Fruit fly (Drosophila melanogaster) whole organism, pupa: ENCODE data around the gene Aasdh.
A peak's percentile ranks its signal among the peaks of the same experiment; 100 is the strongest.

ENCODE experiments used
- CG10348 ChIP-seq: fragments of 200-800 bp; sonication (Bioruptor generic); IDR thresholded peaks from 2 replicates; pipeline ENCODE4 v1.3.6; 2022; ENCODE audit warnings: missing biosample characterization, missing genetic modification characterization
- CG12605 ChIP-seq: fragments of 200-800 bp; sonication (Bioruptor generic); IDR thresholded peaks from 2 replicates; pipeline ENCODE4 v1.3.6; 2022; ENCODE audit warnings: missing biosample characterization, missing genetic modification characterization
- CG13204 ChIP-seq: fragments of 200-800 bp; sonication (Bioruptor generic); optimal IDR thresholded peaks from 2 replicates; lab custom pipeline; 2018; ENCODE audit warnings: missing biosample characterization, mild to moderate bottlenecking, missing genetic modification characterization, moderate library complexity
- CG14655 ChIP-seq: fragments of 200-800 bp; sonication (Bioruptor generic); optimal IDR thresholded peaks from 3 replicates; lab custom pipeline; 2017; ENCODE audit warnings: mild to moderate bottlenecking, missing biosample characterization, missing genetic modification reagents, missing genetic modification characterization
- CG15710 ChIP-seq: fragments of 200-800 bp; sonication (Bioruptor generic); optimal IDR thresholded peaks from 2 replicates; lab custom pipeline; 2018; ENCODE audit warnings: missing biosample characterization, mild to moderate bottlenecking, missing genetic modification characterization, moderate library complexity
- CG17806 ChIP-seq: fragments of 200-800 bp; sonication (Bioruptor generic); optimal IDR thresholded peaks from 2 replicates; lab custom pipeline; 2018; ENCODE audit warnings: missing biosample characterization, mild to moderate bottlenecking, missing genetic modification characterization, moderate library complexity
- CG32121 ChIP-seq: fragments of 200-800 bp; sonication (Bioruptor generic); IDR thresholded peaks from 2 replicates; pipeline ENCODE4 v1.3.6; 2022; ENCODE audit warnings: missing biosample characterization, missing genetic modification characterization
- CG34367 ChIP-seq: fragments of 200-800 bp; sonication (Bioruptor generic); optimal IDR thresholded peaks from 2 replicates; lab custom pipeline; 2018; ENCODE audit warnings: missing biosample characterization, mild to moderate bottlenecking, missing genetic modification characterization
- CG4496 ChIP-seq: fragments of 200-800 bp; sonication (Bioruptor generic); IDR thresholded peaks from 3 replicates; pipeline ENCODE4 v1.3.6; 2022; ENCODE audit warnings: missing biosample characterization, missing genetic modification characterization
- CG8159 ChIP-seq: fragments of 200-800 bp; sonication (Bioruptor generic); optimal IDR thresholded peaks from 3 replicates; lab custom pipeline; 2018; ENCODE audit warnings: missing biosample characterization, mild to moderate bottlenecking, missing genetic modification characterization, moderate library complexity
- CG8301 ChIP-seq: fragments of 200-800 bp; sonication (Bioruptor generic); optimal IDR thresholded peaks from 2 replicates; lab custom pipeline; 2018; ENCODE audit warnings: missing biosample characterization, mild to moderate bottlenecking, missing genetic modification characterization
- CG9948 ChIP-seq: fragments of 200-800 bp; sonication (Bioruptor generic); optimal IDR thresholded peaks from 2 replicates; lab custom pipeline; 2018; ENCODE audit warnings: missing biosample characterization, mild to moderate bottlenecking, missing genetic modification characterization, moderate library complexity
- D1 ChIP-seq: fragments of 200-800 bp; sonication (Bioruptor generic); optimal IDR thresholded peaks from 2 replicates; lab custom pipeline; 2018; ENCODE audit warnings: missing biosample characterization, mild to moderate bottlenecking, missing genetic modification characterization, moderate library complexity
- EcR ChIP-seq: fragments of 200-800 bp; sonication (Bioruptor generic); optimal IDR thresholded peaks from 3 replicates; lab custom pipeline; 2019; ENCODE audit warnings: missing biosample characterization, missing genetic modification characterization, mild to moderate bottlenecking, moderate library complexity, missing genetic modification reagents
- Ets98B ChIP-seq: fragments of 200-800 bp; sonication (Bioruptor generic); IDR thresholded peaks from 2 replicates; pipeline ENCODE4 v1.3.6; 2022; ENCODE audit warnings: missing biosample characterization, missing genetic modification characterization
- Pif1A ChIP-seq: fragments of 200-800 bp; sonication (Bioruptor generic); optimal IDR thresholded peaks from 3 replicates; lab custom pipeline; 2016; ENCODE audit warnings: missing biosample characterization, missing genetic modification characterization
- Pif1B ChIP-seq: fragments of 200-800 bp; sonication (Bioruptor generic); optimal IDR thresholded peaks from 3 replicates; lab custom pipeline; 2016; ENCODE audit warnings: missing biosample characterization, missing genetic modification characterization
- Snoo ChIP-seq: fragments of 200-800 bp; sonication (Bioruptor generic); optimal IDR thresholded peaks from 3 replicates; lab custom pipeline; 2017; ENCODE audit warnings: missing biosample characterization, mild to moderate bottlenecking, missing genetic modification characterization, inconsistent platforms
- fd96Ca ChIP-seq: fragments of 200-800 bp; sonication (Bioruptor generic); IDR thresholded peaks from 3 replicates; pipeline ENCODE4 v1.3.6; 2022; ENCODE audit warnings: missing biosample characterization, missing genetic modification characterization
- gl ChIP-seq: fragments of 200-800 bp; sonication (Bioruptor generic); optimal IDR thresholded peaks from 2 replicates; lab custom pipeline; 2018; ENCODE audit warnings: missing biosample characterization, mild to moderate bottlenecking, missing genetic modification characterization
- rn ChIP-seq: fragments of 200-800 bp; sonication (Bioruptor generic); IDR thresholded peaks from 2 replicates; pipeline ENCODE4 v1.3.6; 2022; ENCODE audit warnings: missing biosample characterization, missing genetic modification characterization

Gene Aasdh

dm6 chr2L:8471667-8472066 lies 22.3 kb upstream of the Aasdh start:
- TF ChIP-seq CG17806 (tag; lab: Kevin White, UChicago) (peak; percentile 69), Snoo (peak; percentile 31), CG14655 (GFP tag; lab: Kevin White, UChicago) (peak; percentile 86), Ets98B (GFP tag; lab: Robert Waterston, UW) (no peak), rn (GFP tag; lab: Robert Waterston, UW) (no peak), Pif1A (GFP tag; lab: Kevin White, UChicago) (peak; percentile 62), fd96Ca (GFP tag; lab: Robert Waterston, UW) (no peak), CG13204 (no peak), CG32121 (peak; percentile 52; the same call in 1 of the 2 replicates), CG34367 (peak; percentile 66), CG10348 (GFP tag; lab: Robert Waterston, UW) (no peak), CG9948 (tag; lab: Kevin White, UChicago) (peak; percentile 84), gl (tag; lab: Kevin White, UChicago) (no peak), CG15710 (tag; lab: Kevin White, UChicago) (peak; percentile 71), CG4496 (GFP tag; lab: Robert Waterston, UW) (0 out of 3 replicates have a peak, but pooled peaks have one; percentile 33), EcR (GFP tag; lab: Kevin White, UChicago) (peak; percentile 3), CG8301 (tag; lab: Kevin White, UChicago) (peak; percentile 85), CG12605 (GFP tag; lab: Robert Waterston, UW) (0 out of 2 replicates have a peak, but pooled peaks have one; percentile 20), D1 (tag; lab: Kevin White, UChicago) (peak; percentile 70), Pif1B (GFP tag; lab: Kevin White, UChicago) (peak; percentile 36), CG8159 (tag; lab: Kevin White, UChicago) (peak; percentile 76)

- no peak for TF ChIP-seq CG4496 (GFP tag; lab: Robert Waterston, UW)
- TF ChIP-seq Snoo: peak; percentile 8
- TF ChIP-seq CG12605 (GFP tag; lab: Robert Waterston, UW): no peak
- TF ChIP-seq fd96Ca (GFP tag; lab: Robert Waterston, UW): no peak
- TF ChIP-seq CG10348 (GFP tag; lab: Robert Waterston, UW): no peak
- TF ChIP-seq CG8159 (tag; lab: Kevin White, UChicago): peak; percentile 41
- TF ChIP-seq Pif1A (GFP tag; lab: Kevin White, UChicago): peak; percentile 21
- TF ChIP-seq gl (tag; lab: Kevin White, UChicago): peak; percentile 13
- no peak for TF ChIP-seq CG13204
- peak; percentile 15 for TF ChIP-seq CG15710 (tag; lab: Kevin White, UChicago)
- TF ChIP-seq rn (GFP tag; lab: Robert Waterston, UW): no peak
- TF ChIP-seq CG14655 (GFP tag; lab: Kevin White, UChicago): peak; percentile 59
- no peak for TF ChIP-seq Pif1B (GFP tag; lab: Kevin White, UChicago)
- TF ChIP-seq CG8301 (tag; lab: Kevin White, UChicago): peak; percentile 49
- TF ChIP-seq EcR (GFP tag; lab: Kevin White, UChicago): no peak
Measured at dm6 chr2L:8468929-8469681, 19.7 kb upstream of the Aasdh start.

DNA sequence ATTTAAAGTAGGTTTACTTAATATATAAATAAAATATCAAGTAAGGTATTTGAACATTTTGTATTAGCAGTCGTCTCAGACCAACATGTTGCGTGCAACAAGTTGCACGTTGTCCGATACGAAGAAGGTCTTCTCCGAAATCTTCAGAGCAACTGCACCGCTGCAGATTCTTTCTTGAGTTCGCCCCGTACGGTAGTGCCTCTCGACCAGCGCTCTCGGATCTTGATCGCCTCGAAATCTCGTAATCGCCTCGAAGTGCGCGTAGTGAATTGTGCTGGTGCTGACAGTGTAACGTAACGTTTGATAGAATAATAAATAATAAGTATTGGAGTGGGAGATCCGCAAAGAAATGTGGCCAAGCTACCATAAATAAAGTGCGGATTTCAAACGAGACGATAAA lies 17.3 kb upstream of the Aasdh start, which contains the start of gene dachs:
Gene dachs, plus strand, starts transcription at position 175 of the 400 bp plus-strand sequence.
- TF ChIP-seq CG12605 (GFP tag; lab: Robert Waterston, UW) (no peak), D1 (tag; lab: Kevin White, UChicago) (no peak), CG17806 (tag; lab: Kevin White, UChicago) (no peak)

DNA sequence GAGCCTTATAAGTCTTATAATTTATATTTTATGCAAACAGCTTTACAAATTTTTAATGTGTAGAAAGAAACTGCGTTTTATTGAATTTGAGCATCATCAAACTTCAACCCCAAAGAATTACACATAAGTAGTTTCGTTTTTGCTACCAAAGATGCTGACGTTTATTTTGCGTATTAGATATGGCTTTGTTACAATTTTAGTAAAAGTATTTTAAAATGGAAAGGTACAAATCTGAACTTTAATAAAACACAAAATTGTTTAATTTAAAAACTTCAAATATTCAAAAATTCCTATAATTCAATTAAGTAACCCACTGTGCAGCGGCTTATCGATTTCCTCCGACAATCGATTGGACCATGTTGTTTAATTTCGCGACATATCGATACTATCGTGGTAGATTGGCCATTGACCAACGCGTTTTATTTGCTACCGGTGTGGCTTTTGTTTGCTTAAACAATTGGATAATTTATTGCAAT lies 14.8 kb upstream of the Aasdh start, which contains the start of gene prg:
Gene prg, plus strand, starts transcription at position 382 of the 476 bp plus-strand sequence.
- peak; percentile 70 for TF ChIP-seq CG4496 (GFP tag; lab: Robert Waterston, UW)
- TF ChIP-seq CG10348 (GFP tag; lab: Robert Waterston, UW): no peak
- peak; percentile 53 for TF ChIP-seq CG12605 (GFP tag; lab: Robert Waterston, UW)
- peak; percentile 49 for TF ChIP-seq Snoo
- TF ChIP-seq CG9948 (tag; lab: Kevin White, UChicago): peak; percentile 5
- TF ChIP-seq Ets98B (GFP tag; lab: Robert Waterston, UW): peak; percentile 37
- TF ChIP-seq D1 (tag; lab: Kevin White, UChicago): peak; percentile 39
- peak; percentile 58 for TF ChIP-seq EcR (GFP tag; lab: Kevin White, UChicago)
- peak; percentile 50 for TF ChIP-seq CG15710 (tag; lab: Kevin White, UChicago)
- peak; percentile 78 for TF ChIP-seq Pif1A (GFP tag; lab: Kevin White, UChicago)
- TF ChIP-seq fd96Ca (GFP tag; lab: Robert Waterston, UW): no peak
- TF ChIP-seq gl (tag; lab: Kevin White, UChicago): no peak
- peak; percentile 45 for TF ChIP-seq Pif1B (GFP tag; lab: Kevin White, UChicago)
- peak; percentile 61 for TF ChIP-seq CG8159 (tag; lab: Kevin White, UChicago)
- TF ChIP-seq CG34367: peak; percentile 30
- TF ChIP-seq CG14655 (GFP tag; lab: Kevin White, UChicago): peak; percentile 55
- no peak for TF ChIP-seq CG13204
- peak; percentile 58 for TF ChIP-seq CG8301 (tag; lab: Kevin White, UChicago)
- peak; percentile 44 for TF ChIP-seq CG17806 (tag; lab: Kevin White, UChicago)
- TF ChIP-seq CG32121: peak; percentile 56; the same call in 1 of the 2 replicates
- no peak for TF ChIP-seq rn (GFP tag; lab: Robert Waterston, UW)
